Worm (Caenorhabditis elegans): ENCODE results near the gene bgal-1.

The bgal-1 gene

ce11 chrV:11260622-11261021 lies 34.8 kb upstream of the bgal-1 start, which contains the start of gene F07B10.7:
Gene F07B10.7 (minus strand): TSS chrV:11260722.
- TF ChIP-seq tbx-8 (GFP tag; optimal IDR thresholded peaks at IDR 0.05) = no peak
- no peak for TF ChIP-seq ham-2 (GFP tag; optimal IDR thresholded peaks at IDR 0.05)
- no peak for TF ChIP-seq ceh-43 (GFP tag; optimal IDR thresholded peaks at IDR 0.05)
- no peak for TF ChIP-seq sem-2 (GFP tag; optimal IDR thresholded peaks at IDR 0.05)
- TF ChIP-seq mab-5 (tag; optimal IDR thresholded peaks at IDR 0.05) = no peak

ce11 chrV:11258896-11259295 lies 33.1 kb upstream of the bgal-1 start, which contains the start of gene lgc-36:
Gene lgc-36 (minus strand): TSS chrV:11258996.
- TF ChIP-seq tbx-8 (GFP tag; optimal IDR thresholded peaks at IDR 0.05) (no peak), mab-5 (tag; optimal IDR thresholded peaks at IDR 0.05) (no peak), lsy-2 (tag; optimal IDR thresholded peaks at IDR 0.05) (no peak), ces-1 (GFP tag; optimal IDR thresholded peaks at IDR 0.05) (no peak), nhr-2 (tag; optimal IDR thresholded peaks at IDR 0.05) (no peak), lin-32 (GFP tag; optimal IDR thresholded peaks at IDR 0.05) (no peak)

DNA sequence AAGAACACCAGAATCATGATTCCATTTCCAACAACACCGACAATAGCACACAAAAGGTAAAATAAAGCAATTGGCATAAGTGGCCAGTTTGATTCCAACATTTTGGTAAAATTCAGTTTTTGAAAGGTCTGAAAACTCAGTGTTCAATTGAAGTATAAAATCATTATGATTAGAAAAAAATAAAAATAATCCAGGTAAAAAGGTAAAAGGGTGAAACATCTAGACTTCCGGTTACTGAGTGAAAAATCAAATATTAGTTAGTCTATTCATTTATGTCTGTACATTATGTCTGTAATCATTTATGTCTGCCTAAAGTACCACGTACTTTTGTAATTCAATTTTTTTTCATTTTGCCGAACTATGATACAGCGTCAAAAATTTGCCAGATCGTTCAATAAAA lies 29.2 kb upstream of the bgal-1 start, which contains the start of gene srsx-31:
Gene srsx-31, minus strand, starts transcription at position 101 of the 400 bp plus-strand sequence.
- TF ChIP-seq elt-3 (tag; optimal IDR thresholded peaks at IDR 0.05) = no peak

ce11 chrV:11252429-11252828 lies 26.6 kb upstream of the bgal-1 start, which contains the start of gene srsx-33:
Gene srsx-33 (minus strand): TSS chrV:11252529.
- TF ChIP-seq mep-1 (tag; optimal IDR thresholded peaks at IDR 0.05) = no peak
- no peak for TF ChIP-seq snpc-4 (tag; optimal IDR thresholded peaks at IDR 0.05)
- TF ChIP-seq elt-3 (tag; optimal IDR thresholded peaks at IDR 0.05) = no peak
- no peak for TF ChIP-seq blmp-1 (tag; optimal IDR thresholded peaks at IDR 0.05)
- TF ChIP-seq nhr-237 (tag; optimal IDR thresholded peaks at IDR 0.05) = no peak
- TF ChIP-seq hlh-1 (tag; optimal IDR thresholded peaks at IDR 0.05) = no peak
- TF ChIP-seq lin-13 (tag; optimal IDR thresholded peaks at IDR 0.05) = no peak
- TF ChIP-seq flh-1 (GFP tag; optimal IDR thresholded peaks at IDR 0.05) = no peak
- TF ChIP-seq ceh-43 (GFP tag; optimal IDR thresholded peaks at IDR 0.05) = no peak
- TF ChIP-seq lsy-2 (tag; optimal IDR thresholded peaks at IDR 0.05) = no peak
- no peak for TF ChIP-seq sem-2 (GFP tag; optimal IDR thresholded peaks at IDR 0.05)
- TF ChIP-seq ceh-39 (tag; optimal IDR thresholded peaks at IDR 0.05) = no peak

- no peak for TF ChIP-seq ceh-83 (GFP tag; optimal IDR thresholded peaks at IDR 0.05)
These were observed 26.0 kb upstream of the bgal-1 start for ce11 chrV:11251798-11252197.

- TF ChIP-seq ceh-43 (GFP tag; optimal IDR thresholded peaks at IDR 0.05) (no peak), cnd-1 (tag; optimal IDR thresholded peaks at IDR 0.05) (no peak), zip-8 (tag; optimal IDR thresholded peaks at IDR 0.05) (no peak), mep-1 (tag; optimal IDR thresholded peaks at IDR 0.05) (no peak), pha-4 (tag; optimal IDR thresholded peaks at IDR 0.05) (no peak), ceh-39 (tag; optimal IDR thresholded peaks at IDR 0.05) (no peak)
These were observed 24.9 kb upstream of the bgal-1 start, which contains the start of gene T19B10.12 for ce11 chrV:11250735-11251134. Gene T19B10.12 (plus strand): TSS chrV:11251035.

ce11 chrV:11247846-11248245 lies 22.0 kb upstream of the bgal-1 start, which contains the start of gene mam-4:
Gene mam-4 (plus strand): TSS chrV:11248146.
- TF ChIP-seq nhr-237 (tag; optimal IDR thresholded peaks at IDR 0.05) (no peak), cnd-1 (tag; optimal IDR thresholded peaks at IDR 0.05) (no peak), flh-1 (GFP tag; optimal IDR thresholded peaks at IDR 0.05) (no peak), unc-120 (tag; optimal IDR thresholded peaks at IDR 0.05; ENCODE audit: poor library complexity, severe bottlenecking) (no peak), blmp-1 (tag; optimal IDR thresholded peaks at IDR 0.05) (no peak)

DNA sequence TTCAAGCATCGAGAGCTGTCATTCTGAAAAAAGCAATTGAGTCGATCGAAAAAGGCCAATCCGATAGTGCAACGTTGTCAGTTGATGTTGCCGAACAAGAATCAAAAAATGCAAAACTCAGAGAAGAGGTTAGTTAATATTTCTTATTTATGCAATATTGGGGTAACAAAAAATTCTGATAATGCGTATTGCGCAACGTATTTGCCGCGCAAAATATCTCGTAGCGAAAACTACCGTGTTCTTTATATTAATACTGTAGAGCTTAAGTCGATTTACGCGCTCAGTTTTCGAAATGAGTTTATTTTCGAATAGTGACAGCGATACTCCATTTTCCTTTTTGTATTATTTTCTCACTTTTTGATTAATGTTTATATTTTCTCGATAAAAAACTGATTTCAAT lies 19.2 kb upstream of the bgal-1 start:
- TF ChIP-seq sem-2 (GFP tag; optimal IDR thresholded peaks at IDR 0.05) (no peak), zip-8 (tag; optimal IDR thresholded peaks at IDR 0.05) (peak; percentile 59)

- no peak for TF ChIP-seq unc-62 (GFP tag; optimal IDR thresholded peaks at IDR 0.05)
- no peak for TF ChIP-seq ces-1 (GFP tag; optimal IDR thresholded peaks at IDR 0.05)
- no peak for TF ChIP-seq nhr-28 (tag; optimal IDR thresholded peaks at IDR 0.05)
- no peak for TF ChIP-seq ham-2 (GFP tag; optimal IDR thresholded peaks at IDR 0.05)
- TF ChIP-seq nhr-12 (tag; optimal IDR thresholded peaks at IDR 0.05) = no peak
- no peak for TF ChIP-seq bed-3 (GFP tag; optimal IDR thresholded peaks at IDR 0.05)
- no peak for TF ChIP-seq sptf-1 (tag; optimal IDR thresholded peaks at IDR 0.05)
- TF ChIP-seq mls-2 (tag; optimal IDR thresholded peaks at IDR 0.05) = no peak
These were observed 18.7 kb upstream of the bgal-1 start, which contains the start of gene mxl-1 for ce11 chrV:11244539-11244938. Gene mxl-1 (plus strand): TSS chrV:11244839.
